Fruit fly (Drosophila melanogaster): ENCODE data around the gene Rpn3.
A peak's percentile ranks its signal among the peaks of the same experiment; 100 is the strongest.

The Rpn3 gene

DNA sequence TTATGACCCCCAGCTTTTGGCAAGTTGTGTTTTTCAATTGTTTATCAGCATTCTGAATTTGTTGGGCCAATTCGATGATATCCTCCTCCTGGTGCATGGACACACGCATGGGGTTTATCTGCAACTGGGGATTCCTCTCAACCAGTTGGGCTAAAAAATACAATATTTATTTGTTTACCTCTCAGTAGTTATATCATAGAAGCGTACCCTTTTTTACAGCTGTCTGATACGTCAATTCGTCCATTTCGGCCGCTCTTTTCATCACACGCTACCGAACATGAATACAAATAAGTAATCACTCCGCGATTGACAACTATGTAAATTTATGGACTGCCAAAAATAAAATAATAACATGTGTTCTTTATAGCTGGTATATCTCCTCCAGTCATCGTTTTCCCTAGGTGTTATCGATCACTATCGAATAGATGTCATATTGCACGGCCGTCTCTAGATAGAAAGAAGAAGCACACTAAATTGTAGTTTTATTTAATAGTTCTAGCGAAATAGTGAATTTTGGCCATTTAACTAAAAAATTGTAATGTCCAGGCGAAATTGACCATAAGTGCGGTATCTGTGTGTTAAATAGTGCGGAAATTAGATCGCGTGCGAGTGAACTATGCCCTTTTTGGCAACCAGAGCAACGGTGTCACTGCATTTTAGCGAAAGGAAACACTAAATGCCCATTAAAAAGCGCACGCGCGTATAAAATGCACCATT, 17.2 kb upstream of the Rpn3 start, which contains the start of the genes mib2 and CG31800 (continued):
- TF ChIP-seq HHEX (GFP tag; optimal IDR thresholded peaks at IDR 0.05): no peak
- TF ChIP-seq btn (GFP tag; optimal IDR thresholded peaks at IDR 0.05): no peak
- no peak for TF ChIP-seq zfh2 (GFP tag; optimal IDR thresholded peaks at IDR 0.05)
- no peak for TF ChIP-seq cas (GFP tag; IDR thresholded peaks at IDR 0.05)
- TF ChIP-seq pum (GFP tag; optimal IDR thresholded peaks at IDR 0.05): no peak
- no peak for TF ChIP-seq CG1529 (GFP tag; optimal IDR thresholded peaks at IDR 0.05)
- TF ChIP-seq CG12744 (GFP tag; optimal IDR thresholded peaks at IDR 0.05): no peak
- no peak for TF ChIP-seq CG16863 (GFP tag; optimal IDR thresholded peaks at IDR 0.05)
- no peak for TF ChIP-seq gsb (GFP tag; IDR thresholded peaks at IDR 0.05)
- peak; percentile 16 for TF ChIP-seq CG8924 (tag; optimal IDR thresholded peaks at IDR 0.05)
- no peak for TF ChIP-seq CG18599 (GFP tag; optimal IDR thresholded peaks at IDR 0.05)
- peak; percentile 12 for TF ChIP-seq Sin3A (optimal IDR thresholded peaks at IDR 0.05)
- TF ChIP-seq CG14667 (GFP tag; IDR thresholded peaks at IDR 0.05): no peak
- TF ChIP-seq Ravus (GFP tag; IDR thresholded peaks at IDR 0.05): no peak
- TF ChIP-seq zfh1 (GFP tag; IDR thresholded peaks at IDR 0.05): no peak
- peak; percentile 32 for TF ChIP-seq CG10147 (GFP tag; optimal IDR thresholded peaks at IDR 0.05)
- no peak for TF ChIP-seq CG11695 (GFP tag; IDR thresholded peaks at IDR 0.05)
- no peak for TF ChIP-seq NfI (GFP tag; optimal IDR thresholded peaks at IDR 0.05)
- TF ChIP-seq kay (GFP tag; optimal IDR thresholded peaks at IDR 0.05): no peak
- TF ChIP-seq Mrtf (GFP tag; IDR thresholded peaks at IDR 0.05): no peak
- TF ChIP-seq CG17359 (tag; optimal IDR thresholded peaks at IDR 0.05): no peak
- TF ChIP-seq tx (GFP tag; optimal IDR thresholded peaks at IDR 0.05): no peak
- TF ChIP-seq gcm2 (GFP tag; optimal IDR thresholded peaks at IDR 0.05): no peak
- no peak for TF ChIP-seq CG18619 (GFP tag; optimal IDR thresholded peaks at IDR 0.05)
- no peak for TF ChIP-seq Rx (GFP tag; IDR thresholded peaks at IDR 0.05)
- TF ChIP-seq CG3163 (GFP tag; optimal IDR thresholded peaks at IDR 0.05): no peak
- no peak for TF ChIP-seq B-H1 (GFP tag; IDR thresholded peaks at IDR 0.05)
- no peak for TF ChIP-seq nau (GFP tag; optimal IDR thresholded peaks at IDR 0.05)
- TF ChIP-seq tup (GFP tag; optimal IDR thresholded peaks at IDR 0.05): no peak
- no peak for TF ChIP-seq Oli (tag; optimal IDR thresholded peaks at IDR 0.05)
- TF ChIP-seq CG10654 (GFP tag; optimal IDR thresholded peaks at IDR 0.05): no peak
- TF ChIP-seq Hr78 (GFP tag; optimal IDR thresholded peaks at IDR 0.05): no peak
- peak; percentile 95 for TF ChIP-seq CG17385 (GFP tag; optimal IDR thresholded peaks at IDR 0.05)
- TF ChIP-seq CG15479 (GFP tag; optimal IDR thresholded peaks at IDR 0.05): no peak
- no peak for TF ChIP-seq sqz (GFP tag; optimal IDR thresholded peaks at IDR 0.05)
- peak; percentile 2 for TF ChIP-seq CG13424 (tag; optimal IDR thresholded peaks at IDR 0.05)
- TF ChIP-seq CG12391 (tag; optimal IDR thresholded peaks at IDR 0.05): no peak
- TF ChIP-seq NC2β (GFP tag; optimal IDR thresholded peaks at IDR 0.05): no peak
- no peak for TF ChIP-seq CG14014 (GFP tag; IDR thresholded peaks at IDR 0.05)
- no peak for TF ChIP-seq dmrt99B (tag; optimal IDR thresholded peaks at IDR 0.05)
- no peak for TF ChIP-seq Lim3 (GFP tag; IDR thresholded peaks at IDR 0.05)
- TF ChIP-seq CG15514 (GFP tag; optimal IDR thresholded peaks at IDR 0.05): peak; percentile 26
- TF ChIP-seq MTF-1 (GFP tag; optimal IDR thresholded peaks at IDR 0.05; ENCODE audit: borderline replicate concordance): no peak
- TF ChIP-seq zen (tag; optimal IDR thresholded peaks at IDR 0.05): no peak
- TF ChIP-seq danr (GFP tag; IDR thresholded peaks at IDR 0.05): no peak
- TF ChIP-seq CG11456 (GFP tag; IDR thresholded peaks at IDR 0.05): no peak
- no peak for TF ChIP-seq nerfin-1 (tag; optimal IDR thresholded peaks at IDR 0.05)
- TF ChIP-seq CG18476 (GFP tag; optimal IDR thresholded peaks at IDR 0.05): no peak
- TF ChIP-seq Bteb2 (GFP tag; optimal IDR thresholded peaks at IDR 0.05): no peak
- no peak for TF ChIP-seq CG17361 (GFP tag; IDR thresholded peaks at IDR 0.05)
- no peak for TF ChIP-seq CG3847 (GFP tag; IDR thresholded peaks at IDR 0.05)
